Fruit fly (Drosophila melanogaster) S2 (cell line): ENCODE measurements around the gene CG15628.

ENCODE experiments used
- CG8478 ChIP-seq: fragments of >200 bp; optimal IDR thresholded peaks from 2 replicates; lab custom pipeline; 2018
- CTCF ChIP-seq, 2 experiments: fragments of >200 bp; optimal IDR thresholded peaks; 2 replicates each; lab custom pipeline; 2018

DNA sequence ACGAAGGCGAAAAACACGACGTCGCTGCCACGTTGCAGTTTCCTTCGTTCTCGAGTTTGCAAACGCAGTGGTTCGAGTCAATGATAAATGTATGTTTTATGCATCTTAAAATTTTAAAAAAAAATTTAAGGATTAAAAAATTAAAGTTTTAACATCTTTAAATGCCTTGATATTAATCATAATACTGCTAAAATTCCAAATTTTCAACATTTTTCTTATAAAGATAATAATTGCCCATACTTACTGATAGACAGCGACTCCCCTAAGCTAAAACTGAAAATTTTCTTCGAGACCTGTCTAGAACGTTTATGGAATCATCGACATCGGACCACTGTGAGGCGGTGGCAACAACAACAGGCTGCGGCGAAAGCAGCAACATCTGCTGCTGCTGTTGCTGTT, 256 bp upstream of the CG15628 start:
- TF ChIP-seq CTCF (optimal IDR thresholded peaks at IDR 0.05; lab: Kevin White, UChicago) (no peak), CG8478 (lab: Kevin White, UChicago) (no peak)
